Worm (Caenorhabditis elegans) whole organism, young adult: ENCODE data around the gene Y110A2AL.1.

Experiments used
- B0336.3 ChIP-seq: fragments of 200-800 bp; sonication (Bioruptor generic); IDR thresholded peaks from 2 replicates; pipeline ENCODE4 v1.3.6; 2022; ENCODE audit warnings: missing genetic modification characterization, missing compliant biosample characterization
- F22D6.2 ChIP-seq: sonication (generic microtip); optimal IDR thresholded peaks from 2 replicates; lab custom pipeline; 2016; ENCODE audit warnings: mild to moderate bottlenecking, missing genetic modification characterization, missing compliant biosample characterization
- F23B12.7 ChIP-seq: sonication (generic microtip); optimal IDR thresholded peaks from 2 replicates; lab custom pipeline; 2017; ENCODE audit warnings: missing genetic modification characterization, mild to moderate bottlenecking, missing compliant biosample characterization, antibody characterized with exemption, moderate library complexity; ENCODE audit not compliant: insufficient read depth
- F37B4.10 ChIP-seq: fragments of 200-800 bp; sonication (Bioruptor generic); IDR thresholded peaks from 2 replicates; pipeline ENCODE4 v1.3.6; 2022; ENCODE audit warnings: missing genetic modification characterization, missing compliant biosample characterization
- K12H6.12 ChIP-seq: fragments of 200-800 bp; sonication (Bioruptor generic); optimal IDR thresholded peaks from 2 replicates; lab custom pipeline; 2018; ENCODE audit warnings: mild to moderate bottlenecking, missing genetic modification characterization, missing compliant biosample characterization
- Y67H2A.10 ChIP-seq: fragments of 200-800 bp; sonication (Bioruptor generic); conservative IDR thresholded peaks from 2 replicates; pipeline ENCODE4 v1.3.6; 2022; ENCODE audit warnings: missing genetic modification reagents, missing genetic modification characterization, missing compliant biosample characterization
- Y95B8A.8 ChIP-seq: fragments of 200-800 bp; sonication (Bioruptor generic); IDR thresholded peaks from 2 replicates; pipeline ENCODE4 v1.3.6; 2022; ENCODE audit warnings: missing genetic modification reagents, missing genetic modification characterization, missing compliant biosample characterization
- ZK185.1 ChIP-seq: sonication (generic microtip); optimal IDR thresholded peaks from 2 replicates; lab custom pipeline; 2016; ENCODE audit warnings: mild to moderate bottlenecking, missing genetic modification characterization, missing compliant biosample characterization; ENCODE audit not compliant: poor library complexity, severe bottlenecking
- ama-1 ChIP-seq, 3 experiments: fragments of 150-350 bp in 1 of 3; sonication (generic microtip) in 2 of 3; optimal IDR thresholded peaks; 2 replicates each; lab custom pipeline; 2014 to 2018; ENCODE audit warnings: missing biosample characterization in 2 of 3, missing genetic modification characterization in 2 of 3, missing genetic modification reagents in 2 of 3
- cebp-2 ChIP-seq: fragments of 200-800 bp; sonication (Bioruptor generic); IDR thresholded peaks from 2 replicates; pipeline ENCODE4 v1.3.6; 2022; ENCODE audit warnings: missing genetic modification characterization, missing compliant biosample characterization
- ceh-27 ChIP-seq: fragments of 200-800 bp; sonication (Bioruptor generic); optimal IDR thresholded peaks from 2 replicates; lab custom pipeline; 2018; ENCODE audit warnings: mild to moderate bottlenecking, missing genetic modification characterization, moderate library complexity, missing compliant biosample characterization
- ceh-40 ChIP-seq: fragments of 200-800 bp; sonication (Bioruptor generic); IDR thresholded peaks from 2 replicates; pipeline ENCODE4 v1.3.6; 2022; ENCODE audit warnings: missing genetic modification characterization, missing compliant biosample characterization
- ceh-79 ChIP-seq: sonication (generic microtip); optimal IDR thresholded peaks from 2 replicates; lab custom pipeline; 2017; ENCODE audit warnings: mild to moderate bottlenecking, missing genetic modification characterization, missing compliant biosample characterization
- dpl-1 ChIP-seq: fragments of 150-350 bp; optimal IDR thresholded peaks from 2 replicates; lab custom pipeline; 2014; ENCODE audit warnings: missing biosample characterization, missing genetic modification reagents, missing genetic modification characterization
- egrh-3 ChIP-seq: fragments of 200-800 bp; sonication (Bioruptor generic); IDR thresholded peaks from 2 replicates; pipeline ENCODE4 v1.3.6; 2022; ENCODE audit warnings: missing genetic modification reagents, missing genetic modification characterization, missing compliant biosample characterization
- hlh-26 ChIP-seq: fragments of 200-800 bp; sonication (Bioruptor generic); conservative IDR thresholded peaks from 2 replicates; pipeline ENCODE4 v1.3.6; 2022; ENCODE audit warnings: missing genetic modification reagents, missing genetic modification characterization, missing compliant biosample characterization
- hrde-1 ChIP-seq: sonication (generic microtip); optimal IDR thresholded peaks from 2 replicates; lab custom pipeline; 2016; ENCODE audit warnings: missing genetic modification characterization, mild to moderate bottlenecking, missing compliant biosample characterization, moderate library complexity, missing genotype, missing genetic modification reagents, borderline replicate concordance
- lin-35 ChIP-seq, 3 experiments: fragments of 150-350 bp in 2 of 3; sonication (generic microtip) in 1 of 3; optimal IDR thresholded peaks; 2 replicates each; lab custom pipeline; 2014 to 2018; ENCODE audit warnings: missing biosample characterization in 3 of 3, missing genetic modification characterization in 3 of 3, missing genetic modification reagents in 3 of 3
- lin-54 ChIP-seq: fragments of 200-800 bp; sonication (Bioruptor generic); optimal IDR thresholded peaks from 2 replicates; lab custom pipeline; 2018; ENCODE audit warnings: mild to moderate bottlenecking, missing genetic modification characterization, missing compliant biosample characterization
- lsl-1 ChIP-seq: fragments of 200-800 bp; sonication (Bioruptor generic); optimal IDR thresholded peaks from 2 replicates; lab custom pipeline; 2018; ENCODE audit warnings: mild to moderate bottlenecking, missing genetic modification characterization, moderate library complexity, missing compliant biosample characterization
- madf-10 ChIP-seq: sonication (generic microtip); optimal IDR thresholded peaks from 2 replicates; lab custom pipeline; 2016; ENCODE audit warnings: mild to moderate bottlenecking, missing genetic modification characterization, missing compliant biosample characterization
- madf-8 ChIP-seq: fragments of 200-800 bp; sonication (Bioruptor generic); conservative IDR thresholded peaks from 2 replicates; pipeline ENCODE4 v1.3.6; 2022; ENCODE audit warnings: missing genetic modification reagents, missing genetic modification characterization, missing compliant biosample characterization
- mel-28 ChIP-seq: sonication (generic microtip); optimal IDR thresholded peaks from 2 replicates; lab custom pipeline; 2016; ENCODE audit warnings: borderline replicate concordance, mild to moderate bottlenecking, missing genetic modification characterization, missing compliant biosample characterization
- mes-4 ChIP-seq: sonication (generic microtip); optimal IDR thresholded peaks from 2 replicates; lab custom pipeline; 2016; ENCODE audit warnings: missing genotype, missing genetic modification characterization, missing compliant biosample characterization
- mxl-1 ChIP-seq: sonication (generic microtip); optimal IDR thresholded peaks from 2 replicates; lab custom pipeline; 2016; ENCODE audit warnings: missing genetic modification characterization, missing compliant biosample characterization
- nhr-120 ChIP-seq: fragments of 200-800 bp; sonication (Bioruptor generic); IDR thresholded peaks from 2 replicates; pipeline ENCODE4 v1.3.6; 2022; ENCODE audit warnings: missing genetic modification characterization, missing compliant biosample characterization
- nhr-27 ChIP-seq: fragments of 200-800 bp; sonication (Bioruptor generic); optimal IDR thresholded peaks from 2 replicates; lab custom pipeline; 2018; ENCODE audit warnings: mild to moderate bottlenecking, missing genetic modification characterization, moderate library complexity, missing compliant biosample characterization
- pbrm-1 ChIP-seq: fragments of 200-800 bp; sonication (Bioruptor generic); IDR thresholded peaks from 2 replicates; pipeline ENCODE4 v1.3.6; 2022; ENCODE audit warnings: missing genetic modification reagents, missing genetic modification characterization, missing compliant biosample characterization
- pha-4 ChIP-seq: fragments of 150-350 bp; sonication (generic microtip); optimal IDR thresholded peaks from 2 replicates; lab custom pipeline; 2014; ENCODE audit warnings: missing biosample characterization, missing genetic modification reagents, missing genetic modification characterization
- rec-8 ChIP-seq, 2 experiments: sonication (generic microtip); optimal IDR thresholded peaks; 2 replicates each; lab custom pipeline; 2016; ENCODE audit warnings: mild to moderate bottlenecking in 2 of 2, missing genetic modification characterization in 2 of 2, missing genetic modification reagents in 2 of 2, missing genotype in 2 of 2, missing biosample characterization in 1 of 2, missing compliant biosample characterization in 1 of 2, moderate library complexity in 1 of 2
- unc-62 ChIP-seq: fragments of 150-350 bp; optimal IDR thresholded peaks from 2 replicates; lab custom pipeline; 2014; ENCODE audit warnings: missing biosample characterization, missing genetic modification reagents, missing genetic modification characterization
- zfh-2 ChIP-seq: fragments of 200-800 bp; sonication (Bioruptor generic); conservative IDR thresholded peaks from 2 replicates; pipeline ENCODE4 v1.3.6; 2022; ENCODE audit warnings: missing genetic modification reagents, missing genetic modification characterization, missing compliant biosample characterization
- ztf-25 ChIP-seq: fragments of 200-800 bp; sonication (Bioruptor generic); IDR thresholded peaks from 2 replicates; pipeline ENCODE4 v1.3.6; 2022; ENCODE audit warnings: missing genetic modification reagents, missing genetic modification characterization, missing compliant biosample characterization
- ztf-26 ChIP-seq: sonication (generic microtip); optimal IDR thresholded peaks from 2 replicates; lab custom pipeline; 2017; ENCODE audit warnings: missing genetic modification characterization, missing compliant biosample characterization

Gene Y110A2AL.1

ce11 chrII:2864229-2864628 lies 10.7 kb upstream of the Y110A2AL.1 start, which contains the start of gene Y110A2AL.5:
Gene Y110A2AL.5 (plus strand): TSS chrII:2864529.
- TF ChIP-seq F22D6.2 (no peak), egrh-3 (GFP tag; lab: Robert Waterston, UW) (no peak), F23B12.7 (tag; lab: Kevin White, UChicago) (no peak), ama-1 (optimal IDR thresholded peaks at IDR 0.05; lab: Kevin White, UChicago) (no peak), ama-1 (GFP tag; optimal IDR thresholded peaks at IDR 0.05; lab: Kevin White, UChicago) (no peak), dpl-1 (GFP tag; lab: Kevin White, UChicago) (no peak), pha-4 (no peak)

ce11 chrII:2865355-2865754 lies 9.5 kb upstream of the Y110A2AL.1 start:
- 0 out of 2 replicates have a peak, but pooled peaks have one; percentile 28 for TF ChIP-seq nhr-120 (GFP tag; lab: Robert Waterston, UW)
- TF ChIP-seq madf-10 (tag; lab: Kevin White, UChicago): no peak
- TF ChIP-seq zfh-2 (GFP tag; lab: Robert Waterston, UW): peak; percentile 55; the same call in 1 of the 2 replicates

DNA sequence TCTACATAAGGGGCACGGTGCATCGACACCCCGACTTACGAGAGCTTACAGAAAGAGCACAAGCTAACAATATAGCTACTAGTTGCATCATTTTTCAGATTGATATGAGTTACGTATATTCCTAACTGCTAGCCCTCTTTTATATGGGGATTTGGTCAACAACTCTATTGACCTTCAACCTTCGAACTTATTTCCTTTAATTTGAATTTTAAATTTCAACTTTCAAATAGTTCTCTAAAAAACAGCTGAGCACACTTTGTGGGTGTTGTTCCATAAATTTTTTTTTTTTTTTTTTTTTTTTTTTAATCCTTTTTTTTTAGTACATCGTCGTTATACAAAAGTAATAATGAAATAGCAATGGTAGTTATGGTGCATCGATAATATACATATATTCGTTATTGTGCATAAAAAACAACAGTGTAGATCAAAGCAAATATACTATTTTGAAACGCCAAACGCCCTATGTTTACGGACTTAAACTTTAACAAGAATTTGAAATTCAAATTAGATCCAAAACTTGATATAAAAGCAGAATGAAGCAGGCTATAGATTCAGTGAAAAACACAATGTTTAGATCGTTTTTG lies 8.3 kb upstream of the Y110A2AL.1 start, which contains the start of the genes Y110A2AL.9 and Y110A2AL.3:
Gene Y110A2AL.9 (minus strand): TSS at position 101 of the 584 bp plus-strand sequence.
Gene Y110A2AL.3 (plus strand): TSS at position 534 of the 584 bp plus-strand sequence.
- TF ChIP-seq K12H6.12 (tag; lab: Kevin White, UChicago): no peak
- no peak for TF ChIP-seq nhr-120 (GFP tag; lab: Robert Waterston, UW)
- TF ChIP-seq mxl-1 (tag; lab: Kevin White, UChicago): no peak
- no peak for TF ChIP-seq ceh-40 (GFP tag; lab: Robert Waterston, UW)
- no peak for TF ChIP-seq F37B4.10 (GFP tag; lab: Robert Waterston, UW)
- no peak for TF ChIP-seq ztf-26 (tag; lab: Kevin White, UChicago)
- no peak for TF ChIP-seq lsl-1 (GFP tag; lab: Kevin White, UChicago)

DNA sequence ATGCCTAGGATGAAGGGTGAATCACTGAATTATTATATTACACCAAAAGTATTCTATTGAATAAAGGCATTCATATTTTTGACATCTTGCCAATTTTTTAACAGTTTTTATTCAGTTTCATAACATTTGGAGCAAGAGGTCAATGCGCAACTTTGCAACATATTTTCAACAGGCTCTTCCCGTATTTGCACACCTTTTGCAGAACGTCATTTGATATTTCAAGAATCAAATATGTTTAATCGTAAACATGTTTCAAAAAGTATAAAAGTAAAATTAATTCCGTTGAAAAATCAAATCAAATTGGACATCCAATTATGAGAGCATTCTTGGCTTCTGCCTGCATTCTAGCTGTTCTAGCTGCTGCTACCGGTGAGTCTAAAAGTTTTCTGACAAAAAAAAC lies 7.2 kb upstream of the Y110A2AL.1 start, which contains the start of gene Y110A2AL.2:
Gene Y110A2AL.2 (plus strand): TSS at position 301 of the 400 bp plus-strand sequence.
- no peak for TF ChIP-seq Y67H2A.10 (GFP tag; lab: Robert Waterston, UW)
- TF ChIP-seq ama-1 (optimal IDR thresholded peaks at IDR 0.05; lab: Kevin White, UChicago): no peak
- TF ChIP-seq ama-1 (GFP tag; optimal IDR thresholded peaks at IDR 0.05; lab: Kevin White, UChicago): no peak
- TF ChIP-seq lin-35 (GFP tag; optimal IDR thresholded peaks at IDR 0.05; lab: Kevin White, UChicago): no peak
- TF ChIP-seq mel-28 (tag; lab: Kevin White, UChicago): no peak
- no peak for TF ChIP-seq B0336.3
- TF ChIP-seq ceh-27 (GFP tag; lab: Kevin White, UChicago): no peak
- TF ChIP-seq cebp-2 (GFP tag; lab: Robert Waterston, UW): no peak
- TF ChIP-seq Y95B8A.8 (GFP tag; lab: Robert Waterston, UW): no peak
- no peak for TF ChIP-seq nhr-27 (tag; lab: Kevin White, UChicago)
- no peak for TF ChIP-seq ceh-79 (tag; lab: Kevin White, UChicago)
- TF ChIP-seq pbrm-1: no peak
- TF ChIP-seq lin-54 (GFP tag; lab: Kevin White, UChicago): no peak
- TF ChIP-seq ZK185.1 (tag; lab: Kevin White, UChicago): no peak
- TF ChIP-seq mes-4: no peak
- no peak for TF ChIP-seq hrde-1 (tag; lab: Kevin White, UChicago)
- no peak for TF ChIP-seq madf-8
- no peak for TF ChIP-seq rec-8 (tag; optimal IDR thresholded peaks at IDR 0.05; lab: Kevin White, UChicago)
- no peak for TF ChIP-seq ztf-25 (GFP tag; lab: Robert Waterston, UW)
- no peak for TF ChIP-seq hlh-26 (GFP tag; lab: Robert Waterston, UW)
- no peak for TF ChIP-seq unc-62 (GFP tag; lab: Kevin White, UChicago)
- TF ChIP-seq, all 124 proteins: peak for 0
